Fruit fly (Drosophila melanogaster) whole organism, embryonic: ENCODE measurements around the gene CG6023.

Source experiments
- Aef1 ChIP-seq: fragments of 200-800 bp; sonication (Bioruptor generic); IDR thresholded peaks from 3 replicates; pipeline ENCODE4 v1.3.6; 2022; ENCODE audit warnings: missing biosample characterization, missing genetic modification characterization
- Asciz ChIP-seq: fragments of 200-800 bp; sonication (Bioruptor generic); optimal IDR thresholded peaks from 2 replicates; lab custom pipeline; 2017; ENCODE audit warnings: missing biosample characterization, mild to moderate bottlenecking, missing genetic modification characterization, missing genetic modification reagents
- CG10366 ChIP-seq: fragments of 200-800 bp; sonication (Bioruptor generic); IDR thresholded peaks from 2 replicates; pipeline ENCODE4 v1.3.6; 2022; ENCODE audit warnings: missing biosample characterization, missing genetic modification characterization
- CG11093 ChIP-seq: fragments of 200-800 bp; sonication (Bioruptor generic); IDR thresholded peaks from 3 replicates; pipeline ENCODE4 v1.3.6; 2022; ENCODE audit warnings: missing biosample characterization, missing genetic modification characterization
- CG11696 ChIP-seq: fragments of 200-800 bp; sonication (Bioruptor generic); IDR thresholded peaks from 2 replicates; pipeline ENCODE4 v1.3.6; 2022; ENCODE audit warnings: missing biosample characterization, missing genetic modification characterization
- CG12391 ChIP-seq: fragments of 200-800 bp; sonication (Bioruptor generic); optimal IDR thresholded peaks from 3 replicates; lab custom pipeline; 2018; ENCODE audit warnings: missing biosample characterization, mild to moderate bottlenecking, missing genetic modification characterization, moderate library complexity
- CG13424 ChIP-seq: fragments of 200-800 bp; sonication (Bioruptor generic); optimal IDR thresholded peaks from 2 replicates; lab custom pipeline; 2019; ENCODE audit warnings: missing biosample characterization, mild to moderate bottlenecking, missing genetic modification characterization, moderate library complexity
- CG15011 ChIP-seq: fragments of 200-800 bp; sonication (Bioruptor generic); optimal IDR thresholded peaks from 3 replicates; lab custom pipeline; 2018; ENCODE audit warnings: missing biosample characterization, mild to moderate bottlenecking, missing genetic modification characterization
- CG16779 ChIP-seq: fragments of 200-800 bp; sonication (Bioruptor generic); IDR thresholded peaks from 2 replicates; pipeline ENCODE4 v1.3.6; 2022; ENCODE audit warnings: missing biosample characterization, missing genetic modification characterization
- CG17361 ChIP-seq: fragments of 200-800 bp; sonication (Bioruptor generic); IDR thresholded peaks from 3 replicates; pipeline ENCODE4 v1.3.6; 2022; ENCODE audit warnings: missing biosample characterization, missing genetic modification characterization
- CG32532 ChIP-seq: fragments of 200-800 bp; sonication (Bioruptor generic); IDR thresholded peaks from 2 replicates; pipeline ENCODE4 v1.3.6; 2022; ENCODE audit warnings: missing biosample characterization, missing genetic modification characterization
- CG42726 ChIP-seq: fragments of 200-800 bp; sonication (Bioruptor generic); IDR thresholded peaks from 2 replicates; pipeline ENCODE4 v1.3.6; 2022; ENCODE audit warnings: missing biosample characterization, missing genetic modification characterization; ENCODE audit not compliant: partially characterized antibody
- CG4360 ChIP-seq: fragments of 200-800 bp; sonication (Bioruptor generic); IDR thresholded peaks from 2 replicates; pipeline ENCODE4 v1.3.6; 2022; ENCODE audit warnings: missing biosample characterization, missing genetic modification characterization
- CG4617 ChIP-seq: fragments of 200-800 bp; sonication (Bioruptor generic); optimal IDR thresholded peaks from 3 replicates; lab custom pipeline; 2016; ENCODE audit warnings: missing biosample characterization, missing genetic modification characterization, borderline replicate concordance
- CG7786 ChIP-seq: fragments of 200-800 bp; sonication (Bioruptor generic); optimal IDR thresholded peaks from 2 replicates; lab custom pipeline; 2016; ENCODE audit warnings: missing biosample characterization, missing genetic modification characterization
- CG7839 ChIP-seq: fragments of 200-800 bp; sonication (Bioruptor generic); optimal IDR thresholded peaks from 3 replicates; lab custom pipeline; 2018; ENCODE audit warnings: missing biosample characterization, mild to moderate bottlenecking, missing genetic modification characterization, moderate library complexity
- CG7963 ChIP-seq: fragments of 200-800 bp; sonication (Bioruptor generic); IDR thresholded peaks from 3 replicates; pipeline ENCODE4 v1.3.6; 2022; ENCODE audit warnings: missing biosample characterization, missing genetic modification characterization; ENCODE audit not compliant: partially characterized antibody
- Dek ChIP-seq: fragments of 200-800 bp; sonication (Bioruptor generic); optimal IDR thresholded peaks from 3 replicates; lab custom pipeline; 2019; ENCODE audit warnings: missing biosample characterization, mild to moderate bottlenecking, missing genetic modification characterization, moderate library complexity
- Dp ChIP-seq: fragments of 200-800 bp; sonication (Bioruptor generic); optimal IDR thresholded peaks from 2 replicates; lab custom pipeline; 2018; ENCODE audit warnings: missing biosample characterization, mild to moderate bottlenecking, missing genetic modification characterization, moderate library complexity
- Drgx ChIP-seq: fragments of 200-800 bp; sonication (Bioruptor generic); IDR thresholded peaks from 2 replicates; pipeline ENCODE4 v1.3.6; 2022; ENCODE audit warnings: missing biosample characterization, missing genetic modification characterization
- Fer2 ChIP-seq: fragments of 200-800 bp; sonication (Bioruptor generic); optimal IDR thresholded peaks from 2 replicates; lab custom pipeline; 2018; ENCODE audit warnings: missing biosample characterization, mild to moderate bottlenecking, missing genetic modification characterization, moderate library complexity
- Hmx ChIP-seq: fragments of 200-800 bp; sonication (Bioruptor generic); optimal IDR thresholded peaks from 2 replicates; lab custom pipeline; 2016; ENCODE audit warnings: missing biosample characterization, missing genetic modification characterization
- Lim3 ChIP-seq: fragments of 200-800 bp; sonication (Bioruptor generic); IDR thresholded peaks from 2 replicates; pipeline ENCODE4 v1.3.6; 2022; ENCODE audit warnings: missing biosample characterization, missing genetic modification characterization
- Lpt ChIP-seq: fragments of >200 bp; optimal IDR thresholded peaks from 2 replicates; lab custom pipeline; 2018; ENCODE audit warnings: missing biosample characterization, missing genetic modification characterization
- Max ChIP-seq: fragments of 200-800 bp; sonication (Bioruptor generic); optimal IDR thresholded peaks from 2 replicates; lab custom pipeline; 2016; ENCODE audit warnings: missing biosample characterization, mild to moderate bottlenecking, missing genetic modification characterization
- Meics ChIP-seq: fragments of 200-800 bp; sonication (Bioruptor generic); optimal IDR thresholded peaks from 2 replicates; lab custom pipeline; 2017; ENCODE audit warnings: missing biosample characterization, mild to moderate bottlenecking, missing genetic modification characterization
- NC2β ChIP-seq: fragments of 200-800 bp; sonication (Bioruptor generic); optimal IDR thresholded peaks from 2 replicates; lab custom pipeline; 2016; ENCODE audit warnings: missing biosample characterization, missing genetic modification characterization
- Nf-YA ChIP-seq: fragments of 200-800 bp; sonication (Bioruptor generic); IDR thresholded peaks from 2 replicates; pipeline ENCODE4 v1.3.6; 2022; ENCODE audit warnings: missing biosample characterization, missing genetic modification characterization
- Nf-YC ChIP-seq: fragments of 200-800 bp; optimal IDR thresholded peaks from 3 replicates; lab custom pipeline; 2019; ENCODE audit warnings: missing biosample characterization, mild to moderate bottlenecking, missing genetic modification characterization, moderate library complexity
- Sry-δ ChIP-seq: fragments of 200-800 bp; sonication (Bioruptor generic); optimal IDR thresholded peaks from 2 replicates; lab custom pipeline; 2016; ENCODE audit warnings: missing biosample characterization, missing genetic modification characterization
- Tbp ChIP-seq: fragments of >200 bp; optimal IDR thresholded peaks from 2 replicates; lab custom pipeline; 2018; ENCODE audit warnings: missing biosample characterization, missing genetic modification characterization
- danr ChIP-seq: fragments of 200-800 bp; sonication (Bioruptor generic); IDR thresholded peaks from 2 replicates; pipeline ENCODE4 v1.3.6; 2022; ENCODE audit warnings: missing biosample characterization, missing genetic modification characterization
- dati ChIP-seq: fragments of 200-800 bp; sonication (Bioruptor generic); IDR thresholded peaks from 2 replicates; pipeline ENCODE4 v1.3.6; 2022; ENCODE audit warnings: missing biosample characterization, missing genetic modification characterization
- dimm ChIP-seq: fragments of 200-800 bp; sonication (Bioruptor generic); IDR thresholded peaks from 2 replicates; pipeline ENCODE4 v1.3.6; 2022; ENCODE audit warnings: missing biosample characterization, missing genetic modification characterization
- dm ChIP-seq: fragments of 200-800 bp; sonication (Bioruptor generic); optimal IDR thresholded peaks from 3 replicates; lab custom pipeline; 2016; ENCODE audit warnings: missing biosample characterization, missing genetic modification characterization
- fd102C ChIP-seq: fragments of 200-800 bp; sonication (Bioruptor generic); optimal IDR thresholded peaks from 2 replicates; lab custom pipeline; 2018; ENCODE audit warnings: missing biosample characterization, mild to moderate bottlenecking, missing genetic modification characterization, moderate library complexity
- ftz-f1 ChIP-seq: fragments of 200-800 bp; sonication (Bioruptor generic); optimal IDR thresholded peaks from 2 replicates; lab custom pipeline; 2016; ENCODE audit warnings: missing biosample characterization, missing genetic modification characterization
- hb ChIP-seq: fragments of 200-800 bp; sonication (Bioruptor generic); IDR thresholded peaks from 3 replicates; pipeline ENCODE4 v1.3.6; 2022; ENCODE audit warnings: missing biosample characterization, missing genetic modification characterization; ENCODE audit not compliant: partially characterized antibody
- lab ChIP-seq: fragments of 200-800 bp; sonication (Bioruptor generic); optimal IDR thresholded peaks from 3 replicates; lab custom pipeline; 2017; ENCODE audit warnings: missing biosample characterization, missing genetic modification characterization, mild to moderate bottlenecking, moderate library complexity, missing genetic modification reagents
- mirr ChIP-seq: fragments of 200-800 bp; sonication (Bioruptor generic); optimal IDR thresholded peaks from 3 replicates; lab custom pipeline; 2018; ENCODE audit warnings: missing biosample characterization, mild to moderate bottlenecking, missing genetic modification characterization
- nau ChIP-seq: fragments of 200-800 bp; sonication (Bioruptor generic); optimal IDR thresholded peaks from 3 replicates; lab custom pipeline; 2017; ENCODE audit warnings: missing biosample characterization, mild to moderate bottlenecking, missing genetic modification characterization, missing genetic modification reagents
- odd ChIP-seq: fragments of 200-800 bp; sonication (Bioruptor generic); optimal IDR thresholded peaks from 2 replicates; lab custom pipeline; 2017; ENCODE audit warnings: missing biosample characterization, mild to moderate bottlenecking, missing genetic modification characterization
- pfk ChIP-seq: fragments of 200-800 bp; sonication (Bioruptor generic); optimal IDR thresholded peaks from 2 replicates; lab custom pipeline; 2018; ENCODE audit warnings: missing biosample characterization, mild to moderate bottlenecking, missing genetic modification characterization, moderate library complexity
- salm ChIP-seq: fragments of 200-800 bp; sonication (Bioruptor generic); optimal IDR thresholded peaks from 2 replicates; lab custom pipeline; 2018; ENCODE audit warnings: missing biosample characterization, mild to moderate bottlenecking, missing genetic modification characterization
- so ChIP-seq: fragments of 200-800 bp; sonication (Bioruptor generic); IDR thresholded peaks from 3 replicates; pipeline ENCODE4 v1.3.6; 2022; ENCODE audit warnings: missing biosample characterization, missing genetic modification characterization
- ssp ChIP-seq: fragments of 200-800 bp; sonication (Bioruptor generic); IDR thresholded peaks from 2 replicates; pipeline ENCODE4 v1.3.6; 2022; ENCODE audit warnings: missing biosample characterization, missing genetic modification characterization
- trh ChIP-seq: fragments of 200-800 bp; sonication (Bioruptor generic); optimal IDR thresholded peaks from 2 replicates; lab custom pipeline; 2016; ENCODE audit warnings: missing biosample characterization, missing genetic modification characterization
- twi ChIP-seq: fragments of 200-800 bp; optimal IDR thresholded peaks from 2 replicates; lab custom pipeline; 2019; ENCODE audit warnings: missing biosample characterization, mild to moderate bottlenecking, missing genetic modification characterization, moderate library complexity
- unc-4 ChIP-seq: fragments of 200-800 bp; sonication (Bioruptor generic); IDR thresholded peaks from 2 replicates; pipeline ENCODE4 v1.3.6; 2022; ENCODE audit warnings: missing biosample characterization, missing genetic modification characterization; ENCODE audit not compliant: partially characterized antibody

Gene CG6023

dm6 chrX:18366851-18367649 is 46.1 kb upstream of the CG6023 start (continued):
- TF ChIP-seq fd102C (GFP tag; lab: Kevin White, UChicago) (no peak), pfk (no peak), CG11696 (GFP tag; lab: Robert Waterston, UW) (no peak), Aef1 (GFP tag; lab: Robert Waterston, UW) (peak; percentile 71), CG17361 (GFP tag; lab: Robert Waterston, UW) (peak; percentile 46; the same call in 2 of the 3 replicates), Dp (no peak), Lpt (no peak), CG16779 (GFP tag; lab: Robert Waterston, UW) (no peak), Dek (peak; percentile 80), Nf-YC (peak; percentile 80), ssp (GFP tag; lab: Robert Waterston, UW) (0 out of 2 replicates have a peak, but pooled peaks have one; percentile 39), Max (peak; percentile 30), mirr (GFP tag; lab: Kevin White, UChicago) (peak; percentile 81), CG32532 (GFP tag; lab: Robert Waterston, UW) (peak; percentile 85), so (GFP tag; lab: Robert Waterston, UW) (peak; percentile 82; the same call in 2 of the 3 replicates), salm (tag; lab: Kevin White, UChicago) (peak; percentile 52), CG15011 (GFP tag; lab: Kevin White, UChicago) (peak; percentile 36), CG11093 (peak; percentile 75; the same call in 2 of the 3 replicates), trh (GFP tag; lab: Kevin White, UChicago) (no peak), CG4617 (no peak), Hmx (no peak), NC2β (GFP tag; lab: Kevin White, UChicago) (peak; percentile 28), CG4360 (no peak), CG10366 (GFP tag; lab: Robert Waterston, UW) (peak; percentile 64), ftz-f1 (GFP tag; lab: Kevin White, UChicago) (no peak), dm (no peak), dimm (GFP tag; lab: Robert Waterston, UW) (no peak), twi (peak; percentile 38), odd (peak; percentile 72), nau (GFP tag; lab: Kevin White, UChicago) (no peak), CG13424 (peak; percentile 85), lab (GFP tag; lab: Kevin White, UChicago) (peak; percentile 89), hb (GFP tag; lab: Robert Waterston, UW) (no peak), Meics (GFP tag; lab: Kevin White, UChicago) (peak; percentile 68), unc-4 (GFP tag; lab: Robert Waterston, UW) (no peak), CG7963 (GFP tag; lab: Robert Waterston, UW) (no peak), CG7786 (GFP tag; lab: Kevin White, UChicago) (peak; percentile 79), Tbp (GFP tag; lab: Kevin White, UChicago) (no peak), Nf-YA (GFP tag; lab: Robert Waterston, UW) (0 out of 2 replicates have a peak, but pooled peaks have one; percentile 10), CG7839 (peak; percentile 89), Drgx (GFP tag; lab: Robert Waterston, UW) (peak; percentile 74), dati (no peak), danr (peak; percentile 72), CG12391 (peak; percentile 55), CG42726 (GFP tag; lab: Robert Waterston, UW) (no peak), Lim3 (GFP tag; lab: Robert Waterston, UW) (no peak), Fer2 (tag; lab: Kevin White, UChicago) (peak; percentile 81), Asciz (GFP tag; lab: Kevin White, UChicago) (peak; percentile 15), Sry-δ (GFP tag; lab: Kevin White, UChicago) (no peak)
